Fruit fly (Drosophila melanogaster) whole organism, pupa: ENCODE measurements around the gene Twdlalpha.

ENCODE experiments used
- CG12605 ChIP-seq: fragments of 200-800 bp; sonication (Bioruptor generic); IDR thresholded peaks from 2 replicates; pipeline ENCODE4 v1.3.6; 2022; ENCODE audit warnings: missing biosample characterization, missing genetic modification characterization
- CG14655 ChIP-seq: fragments of 200-800 bp; sonication (Bioruptor generic); optimal IDR thresholded peaks from 3 replicates; lab custom pipeline; 2017; ENCODE audit warnings: mild to moderate bottlenecking, missing biosample characterization, missing genetic modification reagents, missing genetic modification characterization
- CG15710 ChIP-seq: fragments of 200-800 bp; sonication (Bioruptor generic); optimal IDR thresholded peaks from 2 replicates; lab custom pipeline; 2018; ENCODE audit warnings: missing biosample characterization, mild to moderate bottlenecking, missing genetic modification characterization, moderate library complexity
- CG34367 ChIP-seq: fragments of 200-800 bp; sonication (Bioruptor generic); optimal IDR thresholded peaks from 2 replicates; lab custom pipeline; 2018; ENCODE audit warnings: missing biosample characterization, mild to moderate bottlenecking, missing genetic modification characterization
- CG8159 ChIP-seq: fragments of 200-800 bp; sonication (Bioruptor generic); optimal IDR thresholded peaks from 3 replicates; lab custom pipeline; 2018; ENCODE audit warnings: missing biosample characterization, mild to moderate bottlenecking, missing genetic modification characterization, moderate library complexity
- CG8301 ChIP-seq: fragments of 200-800 bp; sonication (Bioruptor generic); optimal IDR thresholded peaks from 2 replicates; lab custom pipeline; 2018; ENCODE audit warnings: missing biosample characterization, mild to moderate bottlenecking, missing genetic modification characterization
- Ets98B ChIP-seq: fragments of 200-800 bp; sonication (Bioruptor generic); IDR thresholded peaks from 2 replicates; pipeline ENCODE4 v1.3.6; 2022; ENCODE audit warnings: missing biosample characterization, missing genetic modification characterization
- Pif1A ChIP-seq: fragments of 200-800 bp; sonication (Bioruptor generic); optimal IDR thresholded peaks from 3 replicates; lab custom pipeline; 2016; ENCODE audit warnings: missing biosample characterization, missing genetic modification characterization
- Pif1B ChIP-seq: fragments of 200-800 bp; sonication (Bioruptor generic); optimal IDR thresholded peaks from 3 replicates; lab custom pipeline; 2016; ENCODE audit warnings: missing biosample characterization, missing genetic modification characterization
- rn ChIP-seq: fragments of 200-800 bp; sonication (Bioruptor generic); IDR thresholded peaks from 2 replicates; pipeline ENCODE4 v1.3.6; 2022; ENCODE audit warnings: missing biosample characterization, missing genetic modification characterization

dm6 chrX:16721168-16721567 lies 21.5 kb upstream of the Twdlalpha start, which contains the start of the genes CG32572 and CG34325:
- no peak for TF ChIP-seq Pif1A (GFP tag; lab: Kevin White, UChicago)
- TF ChIP-seq CG8159 (tag; lab: Kevin White, UChicago), result no peak
- TF ChIP-seq rn, result no peak
- TF ChIP-seq CG14655 (GFP tag; lab: Kevin White, UChicago), result no peak
- no peak for TF ChIP-seq CG34367
- no peak for TF ChIP-seq Pif1B (GFP tag; lab: Kevin White, UChicago)
- no peak for TF ChIP-seq Ets98B
- TF ChIP-seq CG12605 (GFP tag; lab: Robert Waterston, UW), result no peak
- no peak for TF ChIP-seq CG15710 (tag; lab: Kevin White, UChicago)
- TF ChIP-seq CG8301 (tag; lab: Kevin White, UChicago), result no peak
